Fruit fly (Drosophila melanogaster) whole organism, wandering third instar larva: ENCODE data around the gene Set.

Source experiments
- Abd-B ChIP-seq: fragments of >200 bp; optimal IDR thresholded peaks from 2 replicates; lab custom pipeline; 2017; ENCODE audit warnings: missing biosample characterization, missing genetic modification characterization
- CG32264 ChIP-seq: fragments of 200-800 bp; sonication (Bioruptor generic); optimal IDR thresholded peaks from 2 replicates; lab custom pipeline; 2016; ENCODE audit warnings: missing biosample characterization, missing genetic modification characterization
- CG9705 ChIP-seq: fragments of 200-800 bp; sonication (Bioruptor generic); optimal IDR thresholded peaks from 2 replicates; lab custom pipeline; 2018; ENCODE audit warnings: missing biosample characterization, mild to moderate bottlenecking, missing genetic modification characterization
- CrebA ChIP-seq: fragments of 200-800 bp; sonication (Bioruptor generic); optimal IDR thresholded peaks from 2 replicates; lab custom pipeline; 2016; ENCODE audit warnings: missing biosample characterization, mild to moderate bottlenecking, missing genetic modification characterization, borderline replicate concordance
- Dif ChIP-seq: fragments of 200-275, 200-300 bp; sonication (Bioruptor generic); optimal IDR thresholded peaks from 2 replicates; lab custom pipeline; 2018; ENCODE audit warnings: missing biosample characterization, missing genetic modification characterization; ENCODE audit not compliant: partially characterized antibody
- GATAd ChIP-seq: sonication (Bioruptor generic); optimal IDR thresholded peaks from 2 replicates; lab custom pipeline; 2016; ENCODE audit warnings: missing biosample characterization, missing genetic modification characterization
- HLH106 ChIP-seq: fragments of 200-800 bp; optimal IDR thresholded peaks from 3 replicates; lab custom pipeline; 2019; ENCODE audit warnings: missing biosample characterization, mild to moderate bottlenecking, missing genetic modification characterization, moderate library complexity
- Hnf4 ChIP-seq: fragments of 200-800 bp; sonication (Bioruptor generic); optimal IDR thresholded peaks from 2 replicates; lab custom pipeline; 2016; ENCODE audit warnings: missing biosample characterization, mild to moderate bottlenecking, missing genetic modification characterization
- Hr78 ChIP-seq: fragments of >200 bp; optimal IDR thresholded peaks from 2 replicates; lab custom pipeline; 2017; ENCODE audit warnings: missing biosample characterization, missing genetic modification characterization
- Hr83 ChIP-seq: fragments of 200-300 bp; sonication (Bioruptor generic); optimal IDR thresholded peaks from 2 replicates; lab custom pipeline; 2016; ENCODE audit warnings: missing biosample characterization, mild to moderate bottlenecking, missing genetic modification characterization, moderate library complexity; ENCODE audit not compliant: poor library complexity, severe bottlenecking
- Jra ChIP-seq: sonication (Bioruptor generic); optimal IDR thresholded peaks from 2 replicates; lab custom pipeline; 2016; ENCODE audit warnings: missing biosample characterization, missing genetic modification characterization
- Mio ChIP-seq: sonication (Bioruptor generic); optimal IDR thresholded peaks from 2 replicates; lab custom pipeline; 2016; ENCODE audit warnings: missing biosample characterization, missing genetic modification characterization
- Myc ChIP-seq: fragments of >200 bp; optimal IDR thresholded peaks from 2 replicates; lab custom pipeline; 2017
- N ChIP-seq: fragments of >200 bp; optimal IDR thresholded peaks from 2 replicates; lab custom pipeline; 2018; ENCODE audit warnings: missing biosample characterization, missing external identifiers, missing genetic modification characterization
- OdsH ChIP-seq: fragments of 200-800 bp; sonication (Bioruptor generic); optimal IDR thresholded peaks from 2 replicates; lab custom pipeline; 2016; ENCODE audit warnings: missing biosample characterization, mild to moderate bottlenecking, missing genetic modification characterization
- Rel ChIP-seq, 2 experiments: fragments of 200-800 bp; sonication (Bioruptor generic) in 1 of 2; optimal IDR thresholded peaks; 2 replicates in 1 of 2; 3 replicates in 1 of 2; lab custom pipeline; 2016 to 2019; ENCODE audit warnings: mild to moderate bottlenecking in 2 of 2, missing biosample characterization in 2 of 2, missing genetic modification characterization in 2 of 2, moderate library complexity in 1 of 2
- Vsx2 ChIP-seq: fragments of 200-300, 225-300 bp; sonication (Bioruptor generic); optimal IDR thresholded peaks from 2 replicates; lab custom pipeline; 2018; ENCODE audit warnings: missing biosample characterization, missing genetic modification characterization; ENCODE audit not compliant: partially characterized antibody
- br ChIP-seq: fragments of 200-800 bp; sonication (Bioruptor generic); optimal IDR thresholded peaks from 2 replicates; lab custom pipeline; 2016; ENCODE audit warnings: missing biosample characterization, missing genetic modification characterization
- brk ChIP-seq: fragments of 200-800 bp; sonication (Bioruptor generic); optimal IDR thresholded peaks from 2 replicates; lab custom pipeline; 2016; ENCODE audit warnings: missing biosample characterization, mild to moderate bottlenecking, missing genetic modification characterization
- dl ChIP-seq, 2 experiments: fragments of 175-275, 200-275 bp in 1 of 2; fragments of 200-275 bp in 1 of 2; sonication (Bioruptor generic); optimal IDR thresholded peaks; lab custom pipeline; 2018; ENCODE audit warnings: mild to moderate bottlenecking in 2 of 2, missing biosample characterization in 2 of 2, missing genetic modification characterization in 2 of 2, moderate library complexity in 2 of 2; ENCODE audit not compliant: partially characterized antibody in 2 of 2, insufficient read depth in 1 of 2
- dsf ChIP-seq: sonication (Bioruptor generic); optimal IDR thresholded peaks from 2 replicates; lab custom pipeline; 2016; ENCODE audit warnings: missing biosample characterization, missing genetic modification characterization, borderline replicate concordance
- ey ChIP-seq: fragments of 200-800 bp; sonication (Bioruptor generic); optimal IDR thresholded peaks from 2 replicates; lab custom pipeline; 2016; ENCODE audit warnings: missing biosample characterization, missing genetic modification characterization
- foxo ChIP-seq, 2 experiments: fragments of 200-800 bp; sonication (Bioruptor generic); optimal IDR thresholded peaks; 2 replicates in 1 of 2; 3 replicates in 1 of 2; lab custom pipeline; 2016 to 2017; ENCODE audit warnings: missing biosample characterization in 2 of 2, missing genetic modification characterization in 2 of 2
- fru ChIP-seq: fragments of 200-800 bp; sonication (Bioruptor generic); optimal IDR thresholded peaks from 3 replicates; lab custom pipeline; 2016; ENCODE audit warnings: missing biosample characterization, mild to moderate bottlenecking, missing genetic modification characterization
- h ChIP-seq: fragments of 200-800 bp; sonication (Bioruptor generic); optimal IDR thresholded peaks from 3 replicates; lab custom pipeline; 2016; ENCODE audit warnings: missing biosample characterization, mild to moderate bottlenecking, missing genetic modification characterization
- jim ChIP-seq: fragments of 175-275, 200-325 bp; sonication (Bioruptor generic); optimal IDR thresholded peaks from 2 replicates; lab custom pipeline; 2016; ENCODE audit warnings: missing biosample characterization, mild to moderate bottlenecking, missing genetic modification characterization
- lola ChIP-seq: fragments of >200 bp; optimal IDR thresholded peaks from 2 replicates; lab custom pipeline; 2017; ENCODE audit warnings: missing biosample characterization, missing genetic modification characterization
- pan ChIP-seq: fragments of >200 bp; optimal IDR thresholded peaks from 2 replicates; lab custom pipeline; 2017
- psq ChIP-seq: fragments of 200-800 bp; sonication (Bioruptor generic); optimal IDR thresholded peaks from 3 replicates; lab custom pipeline; 2017; ENCODE audit warnings: missing biosample characterization, mild to moderate bottlenecking, missing genetic modification characterization, moderate library complexity
- rgr ChIP-seq: fragments of 200-800 bp; sonication (Bioruptor generic); optimal IDR thresholded peaks from 3 replicates; lab custom pipeline; 2016; ENCODE audit warnings: missing biosample characterization, mild to moderate bottlenecking, missing genetic modification characterization
- sage ChIP-seq: fragments of 200-800 bp; sonication (Bioruptor generic); optimal IDR thresholded peaks from 2 replicates; lab custom pipeline; 2016; ENCODE audit warnings: missing biosample characterization, mild to moderate bottlenecking, missing genetic modification characterization
- tai ChIP-seq: sonication (Bioruptor generic); optimal IDR thresholded peaks from 2 replicates; lab custom pipeline; 2016; ENCODE audit warnings: missing biosample characterization, missing genetic modification characterization
- usp ChIP-seq: fragments of >200 bp; optimal IDR thresholded peaks from 2 replicates; lab custom pipeline; 2017; ENCODE audit warnings: missing biosample characterization, missing genetic modification characterization
- woc ChIP-seq: sonication (Bioruptor generic); optimal IDR thresholded peaks from 2 replicates; lab custom pipeline; 2016; ENCODE audit warnings: missing biosample characterization, mild to moderate bottlenecking, missing genetic modification characterization

Set gene

DNA sequence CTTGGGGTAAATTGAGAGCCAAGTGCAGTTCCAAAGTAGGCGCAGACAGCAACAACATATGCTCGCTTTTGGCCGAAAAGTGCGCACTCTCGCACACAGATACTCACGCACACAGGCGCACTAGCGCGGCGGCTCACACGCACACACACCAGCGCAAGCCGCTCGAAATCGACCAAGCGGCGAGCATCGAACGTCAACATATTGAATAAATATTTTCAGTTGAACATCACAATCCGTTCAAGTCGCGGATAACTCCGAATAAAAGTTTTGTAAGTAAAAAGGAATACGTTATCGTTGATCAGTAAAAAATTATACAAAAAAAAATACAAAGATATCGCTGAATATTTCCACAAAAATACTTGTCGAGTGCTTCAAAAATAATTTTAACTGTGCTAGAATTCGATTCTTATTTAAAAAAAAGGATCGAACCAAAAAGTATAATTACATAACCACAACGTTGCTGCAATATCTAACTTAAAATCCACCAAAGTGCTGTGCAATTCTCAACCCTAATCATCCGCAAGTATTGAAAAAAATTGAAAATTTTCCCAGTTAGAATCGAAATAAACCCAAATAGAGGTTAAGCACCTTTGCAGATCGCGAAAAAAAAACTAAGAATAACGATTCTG lies 18.1 kb downstream of the Set start:
- TF ChIP-seq fru (GFP tag; lab: Kevin White, UChicago) (no peak), dl (GFP tag; optimal IDR thresholded peaks at IDR 0.05; lab: Kevin White, UChicago; ENCODE audit: insufficient read depth in 1 of 2, partially characterized antibody in 2 of 2) (peak in 1 of 2 experiments; percentile 3), foxo (GFP tag; optimal IDR thresholded peaks at IDR 0.05; lab: Kevin White, UChicago) (no peak), CG9705 (GFP tag; lab: Kevin White, UChicago) (no peak)

DNA sequence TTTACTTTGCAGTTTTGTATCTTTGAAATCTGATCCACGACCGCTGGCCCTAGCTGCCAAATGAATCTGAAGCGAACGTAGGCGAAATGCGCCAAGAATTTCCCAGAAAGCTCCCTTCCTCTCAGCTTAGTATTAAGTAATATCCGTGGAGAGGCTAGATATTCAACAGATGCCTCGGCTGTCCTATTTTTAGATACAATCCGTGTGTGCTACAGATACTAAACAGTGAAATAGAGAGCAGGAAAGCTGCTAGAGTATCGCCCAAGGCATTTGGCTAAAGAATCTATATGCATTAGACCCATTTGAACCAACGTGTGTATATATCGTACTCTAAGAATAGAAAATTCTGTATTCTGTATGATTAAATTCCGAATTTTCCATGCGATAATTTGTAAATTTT lies 19.0 kb downstream of the Set start:
- TF ChIP-seq Vsx2, result no peak
- TF ChIP-seq lola, result no peak
- no peak for TF ChIP-seq Mio
- TF ChIP-seq brk, result no peak
- TF ChIP-seq CrebA (GFP tag; lab: Kevin White, UChicago), result no peak
- no peak for TF ChIP-seq Rel (GFP tag; optimal IDR thresholded peaks at IDR 0.05; lab: Kevin White, UChicago)
- TF ChIP-seq Rel (tag; optimal IDR thresholded peaks at IDR 0.05; lab: Kevin White, UChicago), result no peak
- TF ChIP-seq Hnf4 (GFP tag; lab: Kevin White, UChicago), result no peak
- TF ChIP-seq woc (GFP tag; lab: Kevin White, UChicago), result no peak
- no peak for TF ChIP-seq br (GFP tag; lab: Kevin White, UChicago)
- no peak for TF ChIP-seq Hr83 (GFP tag; lab: Kevin White, UChicago)
- TF ChIP-seq fru (GFP tag; lab: Kevin White, UChicago), result no peak
- TF ChIP-seq dl (GFP tag; optimal IDR thresholded peaks at IDR 0.05; lab: Kevin White, UChicago; ENCODE audit: insufficient read depth in 1 of 2, partially characterized antibody in 2 of 2), result no peak
- no peak for TF ChIP-seq foxo (GFP tag; optimal IDR thresholded peaks at IDR 0.05; lab: Kevin White, UChicago)
- TF ChIP-seq dsf (GFP tag; lab: Kevin White, UChicago), result no peak
- no peak for TF ChIP-seq ey (GFP tag; lab: Kevin White, UChicago)
- no peak for TF ChIP-seq Jra
- TF ChIP-seq, all 38 proteins: peak for 0

DNA sequence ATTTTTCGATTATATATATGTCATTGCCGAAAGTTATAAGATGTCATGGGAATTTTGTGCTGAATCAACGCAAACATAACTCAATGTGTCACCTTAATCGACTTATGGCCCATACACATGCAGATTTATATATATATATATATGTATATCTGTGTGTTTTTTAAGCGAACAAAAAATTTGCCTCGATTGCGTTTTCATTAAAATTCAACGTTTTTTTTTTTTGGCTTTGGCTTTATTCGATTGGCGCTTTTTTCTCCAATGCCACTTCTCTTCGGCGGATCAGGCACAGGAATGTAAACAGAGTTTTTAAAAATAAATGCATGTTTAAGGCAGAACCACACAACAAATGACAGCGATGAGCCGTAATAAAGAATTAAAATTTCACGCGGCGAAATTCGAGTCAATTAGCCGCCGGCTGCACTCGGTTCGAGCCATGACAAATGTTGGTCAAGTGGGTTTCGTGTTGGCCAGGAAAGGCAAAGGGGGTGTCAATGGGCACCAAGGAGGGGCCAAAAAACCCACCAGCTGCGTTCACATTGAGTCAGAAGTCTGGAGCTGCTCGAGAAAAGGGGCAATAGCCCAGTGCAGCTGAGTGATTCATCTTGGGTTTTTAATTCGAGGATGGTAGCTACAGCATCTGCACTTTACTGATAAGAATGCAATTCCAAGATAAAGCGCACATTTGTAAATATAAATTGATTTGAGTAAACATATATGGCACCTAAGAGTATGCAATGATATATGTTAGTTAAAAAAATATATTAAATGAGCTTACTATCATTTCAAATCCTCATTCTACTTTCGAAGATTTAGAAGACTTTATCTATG lies 19.8 kb downstream of the Set start:
- TF ChIP-seq tai (GFP tag; lab: Kevin White, UChicago) (no peak), Rel (GFP tag; optimal IDR thresholded peaks at IDR 0.05; lab: Kevin White, UChicago) (no peak), Rel (tag; optimal IDR thresholded peaks at IDR 0.05; lab: Kevin White, UChicago) (peak; percentile 15)

DNA sequence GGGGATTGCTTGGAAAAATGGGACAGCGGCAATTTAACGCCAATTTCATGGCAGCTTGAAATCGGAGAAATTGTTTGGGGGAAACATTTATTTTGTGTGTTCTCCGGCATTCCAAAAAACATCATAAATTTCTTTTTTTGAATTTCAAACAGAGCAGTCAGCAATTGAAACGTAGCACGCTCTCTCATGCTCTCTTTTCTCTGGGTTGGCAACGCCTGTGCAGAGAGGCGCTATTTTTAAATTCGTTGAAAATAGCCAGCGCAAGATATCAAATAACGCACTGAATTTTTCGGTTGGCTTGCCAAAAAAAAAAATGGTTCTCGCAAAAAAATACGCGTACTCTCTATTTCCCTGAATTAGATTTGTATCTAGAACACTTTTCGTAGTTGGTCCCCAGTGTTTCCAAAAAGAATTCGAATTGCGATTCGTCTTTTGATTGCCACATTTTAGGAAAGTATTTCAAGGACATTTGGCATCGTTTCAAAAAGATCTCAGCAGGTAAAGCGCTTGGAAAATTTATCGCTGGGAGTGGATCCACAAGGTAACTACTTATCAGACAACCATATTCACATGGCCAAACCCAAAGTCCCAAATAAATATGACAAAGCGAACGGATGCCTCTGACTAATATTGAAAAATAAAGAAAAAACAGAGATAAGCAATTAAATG lies 22.8 kb downstream of the Set start:
- TF ChIP-seq br (GFP tag; lab: Kevin White, UChicago) (no peak), usp (GFP tag; lab: Kevin White, UChicago) (no peak), HLH106 (tag; lab: Kevin White, UChicago) (no peak), Dif (GFP tag; lab: Kevin White, UChicago) (peak; percentile 87), brk (no peak), dsf (GFP tag; lab: Kevin White, UChicago) (no peak), psq (no peak), Hr83 (GFP tag; lab: Kevin White, UChicago) (no peak), CG9705 (GFP tag; lab: Kevin White, UChicago) (no peak), dl (GFP tag; optimal IDR thresholded peaks at IDR 0.05; lab: Kevin White, UChicago; ENCODE audit: insufficient read depth in 1 of 2, partially characterized antibody in 2 of 2) (peak in 1 of 2 experiments; percentile 51), Mio (no peak), Myc (lab: Kevin White, UChicago) (no peak), h (no peak), CG32264 (GFP tag; lab: Kevin White, UChicago) (no peak), sage (no peak), foxo (GFP tag; optimal IDR thresholded peaks at IDR 0.05; lab: Kevin White, UChicago) (no peak), pan (lab: Kevin White, UChicago) (no peak), jim (no peak), GATAd (GFP tag; lab: Kevin White, UChicago) (no peak), Abd-B (no peak), Vsx2 (peak; percentile 56), lola (no peak), OdsH (GFP tag; lab: Kevin White, UChicago) (no peak), Jra (no peak), rgr (GFP tag; lab: Kevin White, UChicago) (peak; percentile 7), Rel (GFP tag; optimal IDR thresholded peaks at IDR 0.05; lab: Kevin White, UChicago) (no peak), Rel (tag; optimal IDR thresholded peaks at IDR 0.05; lab: Kevin White, UChicago) (no peak), N (GFP tag; lab: Kevin White, UChicago) (no peak), woc (GFP tag; lab: Kevin White, UChicago) (no peak), Hr78 (GFP tag; lab: Kevin White, UChicago) (no peak)
